Fruit fly (Drosophila melanogaster) whole organism, embryonic: Measurements from ENCODE around the gene CG4820.

ENCODE experiments used
- CG10147 ChIP-seq: fragments of 200-800 bp; sonication (Bioruptor generic); optimal IDR thresholded peaks from 2 replicates; lab custom pipeline; 2019; ENCODE audit warnings: missing biosample characterization, mild to moderate bottlenecking, missing genetic modification characterization, moderate library complexity
- CG10267 ChIP-seq: fragments of 200-800 bp; sonication (Bioruptor generic); optimal IDR thresholded peaks from 2 replicates; lab custom pipeline; 2018; ENCODE audit warnings: missing biosample characterization, mild to moderate bottlenecking, missing genetic modification characterization, moderate library complexity
- CG10431 ChIP-seq: fragments of 200-800 bp; sonication (Bioruptor generic); optimal IDR thresholded peaks from 3 replicates; lab custom pipeline; 2018; ENCODE audit warnings: missing biosample characterization, mild to moderate bottlenecking, missing genetic modification characterization
- CG12104 ChIP-seq: fragments of 200-800 bp; sonication (Bioruptor generic); optimal IDR thresholded peaks from 3 replicates; lab custom pipeline; 2016; ENCODE audit warnings: missing biosample characterization, missing genetic modification characterization
- CG12391 ChIP-seq: fragments of 200-800 bp; sonication (Bioruptor generic); optimal IDR thresholded peaks from 3 replicates; lab custom pipeline; 2018; ENCODE audit warnings: missing biosample characterization, mild to moderate bottlenecking, missing genetic modification characterization, moderate library complexity
- CG13624 ChIP-seq: fragments of 200-800 bp; sonication (Bioruptor generic); optimal IDR thresholded peaks from 2 replicates; lab custom pipeline; 2016; ENCODE audit warnings: missing biosample characterization, missing genetic modification characterization
- CG15601 ChIP-seq: fragments of 200-800 bp; sonication (Bioruptor generic); optimal IDR thresholded peaks from 3 replicates; lab custom pipeline; 2019; ENCODE audit warnings: missing biosample characterization, mild to moderate bottlenecking, missing genetic modification characterization, moderate library complexity
- CG16779 ChIP-seq: fragments of 200-800 bp; sonication (Bioruptor generic); IDR thresholded peaks from 2 replicates; pipeline ENCODE4 v1.3.6; 2022; ENCODE audit warnings: missing biosample characterization, missing genetic modification characterization
- CG16813 ChIP-seq: fragments of 200-800 bp; sonication (Bioruptor generic); IDR thresholded peaks from 3 replicates; pipeline ENCODE4 v1.3.6; 2022; ENCODE audit warnings: missing biosample characterization, missing genetic modification characterization; ENCODE audit not compliant: partially characterized antibody
- CG32532 ChIP-seq: fragments of 200-800 bp; sonication (Bioruptor generic); IDR thresholded peaks from 2 replicates; pipeline ENCODE4 v1.3.6; 2022; ENCODE audit warnings: missing biosample characterization, missing genetic modification characterization
- CG3407 ChIP-seq: fragments of 200-800 bp; sonication (Bioruptor generic); optimal IDR thresholded peaks from 2 replicates; lab custom pipeline; 2018; ENCODE audit warnings: missing biosample characterization, mild to moderate bottlenecking, missing genetic modification characterization
- CG4820 ChIP-seq: fragments of 200-800 bp; sonication (Bioruptor generic); optimal IDR thresholded peaks from 3 replicates; lab custom pipeline; 2016; ENCODE audit warnings: missing biosample characterization, missing genetic modification characterization
- CG4854 ChIP-seq: fragments of 200-800 bp; sonication (Bioruptor generic); optimal IDR thresholded peaks from 2 replicates; lab custom pipeline; 2016; ENCODE audit warnings: missing biosample characterization, missing genetic modification characterization, inconsistent platforms
- CG6791 ChIP-seq: fragments of 200-800 bp; sonication (Bioruptor generic); IDR thresholded peaks from 3 replicates; pipeline ENCODE4 v1.3.6; 2022; ENCODE audit warnings: missing biosample characterization, missing genetic modification characterization; ENCODE audit not compliant: partially characterized antibody
- CG6854 ChIP-seq: fragments of 200-800 bp; sonication (Bioruptor generic); optimal IDR thresholded peaks from 3 replicates; lab custom pipeline; 2017; ENCODE audit warnings: missing biosample characterization, mild to moderate bottlenecking, missing genetic modification characterization
- CG8388 ChIP-seq: fragments of 200-800 bp; sonication (Bioruptor generic); optimal IDR thresholded peaks from 2 replicates; lab custom pipeline; 2019; ENCODE audit warnings: missing biosample characterization, mild to moderate bottlenecking, missing genetic modification characterization, moderate library complexity
- CG9215 ChIP-seq: fragments of 200-800 bp; sonication (Bioruptor generic); IDR thresholded peaks from 2 replicates; pipeline ENCODE4 v1.3.6; 2022; ENCODE audit warnings: missing biosample characterization, missing genetic modification characterization
- CG9609 ChIP-seq: fragments of 200-800 bp; sonication (Bioruptor generic); optimal IDR thresholded peaks from 3 replicates; lab custom pipeline; 2016; ENCODE audit warnings: missing biosample characterization, missing genetic modification characterization
- CTCF ChIP-seq: fragments of 200-800 bp; sonication (Bioruptor generic); optimal IDR thresholded peaks from 2 replicates; lab custom pipeline; 2017; ENCODE audit warnings: missing biosample characterization, mild to moderate bottlenecking, missing genetic modification characterization, moderate library complexity
- Camta ChIP-seq: fragments of 200-800 bp; sonication (Bioruptor generic); optimal IDR thresholded peaks from 2 replicates; lab custom pipeline; 2016; ENCODE audit warnings: missing biosample characterization, missing genetic modification characterization
- E2f1 ChIP-seq: fragments of 200-800 bp; sonication (Bioruptor generic); IDR thresholded peaks from 2 replicates; pipeline ENCODE4 v1.3.6; 2022; ENCODE audit warnings: missing biosample characterization, missing genetic modification characterization
- Ets97D ChIP-seq: fragments of 200-800 bp; sonication (Bioruptor generic); optimal IDR thresholded peaks from 3 replicates; lab custom pipeline; 2016; ENCODE audit warnings: missing biosample characterization, missing genetic modification characterization
- Fer1 ChIP-seq: fragments of 200-800 bp; sonication (Bioruptor generic); optimal IDR thresholded peaks from 2 replicates; lab custom pipeline; 2017; ENCODE audit warnings: missing biosample characterization, mild to moderate bottlenecking, missing genetic modification characterization
- Fer3 ChIP-seq: fragments of 200-800 bp; sonication (Bioruptor generic); optimal IDR thresholded peaks from 2 replicates; lab custom pipeline; 2018; ENCODE audit warnings: missing biosample characterization, mild to moderate bottlenecking, missing genetic modification characterization, moderate library complexity
- Gsc ChIP-seq: fragments of 200-800 bp; sonication (Bioruptor generic); IDR thresholded peaks from 2 replicates; pipeline ENCODE4 v1.3.6; 2022; ENCODE audit warnings: missing biosample characterization, missing genetic modification characterization
- Kr ChIP-seq: fragments of 200-800 bp; sonication (Bioruptor generic); optimal IDR thresholded peaks from 2 replicates; lab custom pipeline; 2017; ENCODE audit warnings: missing biosample characterization, mild to moderate bottlenecking, missing genetic modification characterization
- MESR4 ChIP-seq: fragments of 200-800 bp; sonication (Bioruptor generic); optimal IDR thresholded peaks from 2 replicates; lab custom pipeline; 2018; ENCODE audit warnings: missing biosample characterization, mild to moderate bottlenecking, missing genetic modification characterization, moderate library complexity
- NK7.1 ChIP-seq: fragments of 200-800 bp; sonication (Bioruptor generic); optimal IDR thresholded peaks from 3 replicates; lab custom pipeline; 2016; ENCODE audit warnings: missing biosample characterization, missing genetic modification characterization
- Pdp1 ChIP-seq, 2 experiments: fragments of 200-800 bp; sonication (Bioruptor generic); optimal IDR thresholded peaks; 3 replicates each; lab custom pipeline; 2016; ENCODE audit warnings: missing biosample characterization in 2 of 2, missing genetic modification characterization in 2 of 2, mild to moderate bottlenecking in 1 of 2, moderate library complexity in 1 of 2
- Side ChIP-seq: fragments of 200-800 bp; sonication (Bioruptor generic); optimal IDR thresholded peaks from 2 replicates; lab custom pipeline; 2016; ENCODE audit warnings: missing biosample characterization, missing genetic modification characterization
- Six4 ChIP-seq: fragments of 200-800 bp; sonication (Bioruptor generic); optimal IDR thresholded peaks from 2 replicates; lab custom pipeline; 2016; ENCODE audit warnings: missing biosample characterization, missing genetic modification characterization
- Trl ChIP-seq, 3 experiments: fragments of >200 bp in 2 of 3; fragments of 200-800 bp in 1 of 3; sonication (Bioruptor generic) in 1 of 3; optimal IDR thresholded peaks; 2 replicates in 1 of 3; 3 replicates in 2 of 3; lab custom pipeline; 2016 to 2017; ENCODE audit warnings: missing biosample characterization in 1 of 3, missing genetic modification characterization in 1 of 3
- dan ChIP-seq: fragments of 200-800 bp; sonication (Bioruptor generic); IDR thresholded peaks from 2 replicates; pipeline ENCODE4 v1.3.6; 2022; ENCODE audit warnings: missing biosample characterization, missing genetic modification characterization
- dpn ChIP-seq, 2 experiments: fragments of 200-800 bp; sonication (Bioruptor generic); optimal IDR thresholded peaks; 3 replicates each; lab custom pipeline; 2016; ENCODE audit warnings: missing biosample characterization in 2 of 2, missing genetic modification characterization in 2 of 2
- exex ChIP-seq: fragments of 200-800 bp; sonication (Bioruptor generic); optimal IDR thresholded peaks from 4 replicates; lab custom pipeline; 2018; ENCODE audit warnings: missing biosample characterization, mild to moderate bottlenecking, missing genetic modification characterization, moderate library complexity
- fd96Cb ChIP-seq: fragments of 200-800 bp; sonication (Bioruptor generic); optimal IDR thresholded peaks from 2 replicates; lab custom pipeline; 2018; ENCODE audit warnings: missing biosample characterization, mild to moderate bottlenecking, missing genetic modification characterization, moderate library complexity
- lov ChIP-seq, 2 experiments: fragments of 200-800 bp in 1 of 2; fragments of >200 bp in 1 of 2; sonication (Bioruptor generic) in 1 of 2; IDR thresholded peaks in 1 of 2; optimal IDR thresholded peaks in 1 of 2; 2 replicates in 1 of 2; 3 replicates in 1 of 2; pipeline versions ENCODE4 v1.3.6 to Lab custom; 2017 to 2022; ENCODE audit warnings: missing biosample characterization in 1 of 2, missing genetic modification characterization in 1 of 2
- maf-S ChIP-seq: fragments of 200-800 bp; sonication (Bioruptor generic); optimal IDR thresholded peaks from 2 replicates; lab custom pipeline; 2016; ENCODE audit warnings: missing biosample characterization, missing genetic modification characterization
- mam ChIP-seq: fragments of 200-800 bp; sonication (Bioruptor generic); optimal IDR thresholded peaks from 3 replicates; lab custom pipeline; 2016; ENCODE audit warnings: missing biosample characterization, missing genetic modification characterization
- nerfin-2 ChIP-seq: fragments of 200-800 bp; sonication (Bioruptor generic); IDR thresholded peaks from 2 replicates; pipeline ENCODE4 v1.3.6; 2022; ENCODE audit warnings: missing biosample characterization, missing genetic modification characterization; ENCODE audit not compliant: partially characterized antibody
- oc ChIP-seq: fragments of 200-800 bp; sonication (Bioruptor generic); optimal IDR thresholded peaks from 2 replicates; lab custom pipeline; 2018; ENCODE audit warnings: missing biosample characterization, mild to moderate bottlenecking, missing genetic modification characterization, moderate library complexity
- pum ChIP-seq: fragments of 200-800 bp; sonication (Bioruptor generic); optimal IDR thresholded peaks from 2 replicates; lab custom pipeline; 2016; ENCODE audit warnings: missing biosample characterization, missing genetic modification characterization
- shn ChIP-seq: fragments of 200-800 bp; sonication (Bioruptor generic); optimal IDR thresholded peaks from 3 replicates; lab custom pipeline; 2016; ENCODE audit warnings: missing biosample characterization, missing genetic modification characterization
- sob ChIP-seq: fragments of 200-800 bp; sonication (Bioruptor generic); IDR thresholded peaks from 2 replicates; pipeline ENCODE4 v1.3.6; 2022; ENCODE audit warnings: missing biosample characterization, missing genetic modification characterization
- sr ChIP-seq: fragments of 200-800 bp; sonication (Bioruptor generic); IDR thresholded peaks from 3 replicates; pipeline ENCODE4 v1.3.6; 2022; ENCODE audit warnings: missing biosample characterization, missing genetic modification characterization
- sug ChIP-seq: fragments of 200-800 bp; optimal IDR thresholded peaks from 2 replicates; lab custom pipeline; 2019; ENCODE audit warnings: missing biosample characterization, mild to moderate bottlenecking, missing genetic modification characterization, moderate library complexity
- unpg ChIP-seq: fragments of 200-800 bp; sonication (Bioruptor generic); optimal IDR thresholded peaks from 3 replicates; lab custom pipeline; 2018; ENCODE audit warnings: missing biosample characterization, mild to moderate bottlenecking, missing genetic modification characterization, moderate library complexity
- wdn ChIP-seq: fragments of 200-800 bp; sonication (Bioruptor generic); IDR thresholded peaks from 2 replicates; pipeline ENCODE4 v1.3.6; 2022; ENCODE audit warnings: missing biosample characterization, missing genetic modification characterization
- zen ChIP-seq: fragments of 200-800 bp; sonication (Bioruptor generic); optimal IDR thresholded peaks from 3 replicates; lab custom pipeline; 2018; ENCODE audit warnings: missing biosample characterization, mild to moderate bottlenecking, missing genetic modification characterization, moderate library complexity

The CG4820 gene

dm6 chr3R:11243057-11243740 is 26.9 kb downstream of the CG4820 start (continued):
- TF ChIP-seq CG8388 (GFP tag; lab: Kevin White, UChicago) (peak; percentile 5), CG4820 (GFP tag; lab: Kevin White, UChicago) (peak; percentile 20), CG16813 (GFP tag; lab: Robert Waterston, UW) (no peak), CG9609 (GFP tag; lab: Kevin White, UChicago) (no peak), wdn (GFP tag; lab: Robert Waterston, UW) (no peak), CG9215 (GFP tag; lab: Robert Waterston, UW) (no peak), dpn (GFP tag; optimal IDR thresholded peaks at IDR 0.05; lab: Kevin White, UChicago) (no peak), sob (peak; percentile 55; the same call in 1 of the 2 replicates), CG4854 (no peak), mam (GFP tag; lab: Kevin White, UChicago) (peak; percentile 45), CG6791 (GFP tag; lab: Robert Waterston, UW) (no peak), E2f1 (GFP tag; lab: Robert Waterston, UW) (peak; percentile 47; the same call in 1 of the 2 replicates), Trl (optimal IDR thresholded peaks at IDR 0.05; lab: Kevin White, UChicago) (no peak), Trl (GFP tag; optimal IDR thresholded peaks at IDR 0.05; lab: Kevin White, UChicago) (peak; percentile 34), CG12104 (peak; percentile 21), exex (tag; lab: Kevin White, UChicago) (peak; percentile 91), Camta (no peak), nerfin-2 (GFP tag; lab: Robert Waterston, UW) (no peak), lov (optimal IDR thresholded peaks at IDR 0.05; lab: Kevin White, UChicago) (no peak), lov (GFP tag; IDR thresholded peaks at IDR 0.05; lab: Robert Waterston, UW) (no peak), shn (GFP tag; lab: Kevin White, UChicago) (no peak), NK7.1 (GFP tag; lab: Kevin White, UChicago) (no peak), CG10147 (GFP tag; lab: Kevin White, UChicago) (peak; percentile 45), CG10267 (tag; lab: Kevin White, UChicago) (peak; percentile 34), CG13624 (GFP tag; lab: Kevin White, UChicago) (peak; percentile 51), Pdp1 (GFP tag; optimal IDR thresholded peaks at IDR 0.05; lab: Kevin White, UChicago) (peak in 1 of 2 experiments; percentile 97), maf-S (GFP tag; lab: Kevin White, UChicago) (no peak), CG16779 (GFP tag; lab: Robert Waterston, UW) (no peak), pum (GFP tag; lab: Kevin White, UChicago) (no peak), unpg (GFP tag; lab: Kevin White, UChicago) (peak; percentile 56), CG15601 (tag; lab: Kevin White, UChicago) (no peak), oc (no peak), CG6854 (GFP tag; lab: Kevin White, UChicago) (peak; percentile 60), Ets97D (GFP tag; lab: Kevin White, UChicago) (peak; percentile 1), MESR4 (GFP tag; lab: Kevin White, UChicago) (peak; percentile 4), Side (GFP tag; lab: Kevin White, UChicago) (peak; percentile 13), Gsc (GFP tag; lab: Robert Waterston, UW) (no peak), CTCF (GFP tag; lab: Kevin White, UChicago) (no peak), fd96Cb (no peak), CG3407 (GFP tag; lab: Kevin White, UChicago) (no peak), Kr (GFP tag; lab: Kevin White, UChicago) (no peak), CG32532 (GFP tag; lab: Robert Waterston, UW) (peak; percentile 44; the same call in 1 of the 2 replicates), zen (tag; lab: Kevin White, UChicago) (peak; percentile 6), CG10431 (GFP tag; lab: Kevin White, UChicago) (no peak), Fer1 (GFP tag; lab: Kevin White, UChicago) (peak; percentile 77), sr (no peak), Fer3 (peak; percentile 42), CG12391 (tag; lab: Kevin White, UChicago) (no peak), sug (tag; lab: Kevin White, UChicago) (peak; percentile 24), Six4 (GFP tag; lab: Kevin White, UChicago) (no peak), dan (no peak)
